Fruit fly (Drosophila melanogaster) whole organism, adult: ENCODE results near the gene Fie.
A peak's percentile ranks its signal among the peaks of the same experiment; 100 is the strongest.

Source experiments
- CG11617 ChIP-seq: fragments of 200-800 bp; sonication (Bioruptor generic); optimal IDR thresholded peaks from 2 replicates; lab custom pipeline; 2017; ENCODE audit warnings: mild to moderate bottlenecking, missing biosample characterization, missing genetic modification reagents, missing genetic modification characterization
- CG12768 ChIP-seq: fragments of 200-800 bp; sonication (Bioruptor generic); optimal IDR thresholded peaks from 2 replicates; lab custom pipeline; 2017; ENCODE audit warnings: missing biosample characterization, missing genetic modification characterization, mild to moderate bottlenecking, moderate library complexity, missing genetic modification reagents
- CG14711 ChIP-seq: fragments of 200-800 bp; sonication (Bioruptor generic); optimal IDR thresholded peaks from 2 replicates; lab custom pipeline; 2018; ENCODE audit warnings: missing biosample characterization, mild to moderate bottlenecking, missing genetic modification characterization, moderate library complexity
- CG33017 ChIP-seq: fragments of 200-800 bp; sonication (Bioruptor generic); optimal IDR thresholded peaks from 2 replicates; lab custom pipeline; 2018; ENCODE audit warnings: missing biosample characterization, mild to moderate bottlenecking, missing genetic modification characterization, moderate library complexity
- Clk ChIP-seq: fragments of 200-800 bp; sonication (Bioruptor generic); optimal IDR thresholded peaks from 2 replicates; lab custom pipeline; 2017; ENCODE audit warnings: missing biosample characterization, missing genetic modification characterization
- Hr96 ChIP-seq: fragments of 200-800 bp; sonication (Bioruptor generic); optimal IDR thresholded peaks from 2 replicates; lab custom pipeline; 2016; ENCODE audit warnings: missing biosample characterization, missing genetic modification characterization
- cic ChIP-seq: fragments of 200-800 bp; sonication (Bioruptor generic); optimal IDR thresholded peaks from 2 replicates; lab custom pipeline; 2017; ENCODE audit warnings: missing biosample characterization, mild to moderate bottlenecking, missing genetic modification characterization, moderate library complexity
- kay ChIP-seq: fragments of 200-800 bp; sonication (Bioruptor generic); peaks from one replicate; lab custom pipeline; 2016; ENCODE audit warnings: missing biosample characterization, missing genetic modification characterization, borderline replicate concordance

DNA sequence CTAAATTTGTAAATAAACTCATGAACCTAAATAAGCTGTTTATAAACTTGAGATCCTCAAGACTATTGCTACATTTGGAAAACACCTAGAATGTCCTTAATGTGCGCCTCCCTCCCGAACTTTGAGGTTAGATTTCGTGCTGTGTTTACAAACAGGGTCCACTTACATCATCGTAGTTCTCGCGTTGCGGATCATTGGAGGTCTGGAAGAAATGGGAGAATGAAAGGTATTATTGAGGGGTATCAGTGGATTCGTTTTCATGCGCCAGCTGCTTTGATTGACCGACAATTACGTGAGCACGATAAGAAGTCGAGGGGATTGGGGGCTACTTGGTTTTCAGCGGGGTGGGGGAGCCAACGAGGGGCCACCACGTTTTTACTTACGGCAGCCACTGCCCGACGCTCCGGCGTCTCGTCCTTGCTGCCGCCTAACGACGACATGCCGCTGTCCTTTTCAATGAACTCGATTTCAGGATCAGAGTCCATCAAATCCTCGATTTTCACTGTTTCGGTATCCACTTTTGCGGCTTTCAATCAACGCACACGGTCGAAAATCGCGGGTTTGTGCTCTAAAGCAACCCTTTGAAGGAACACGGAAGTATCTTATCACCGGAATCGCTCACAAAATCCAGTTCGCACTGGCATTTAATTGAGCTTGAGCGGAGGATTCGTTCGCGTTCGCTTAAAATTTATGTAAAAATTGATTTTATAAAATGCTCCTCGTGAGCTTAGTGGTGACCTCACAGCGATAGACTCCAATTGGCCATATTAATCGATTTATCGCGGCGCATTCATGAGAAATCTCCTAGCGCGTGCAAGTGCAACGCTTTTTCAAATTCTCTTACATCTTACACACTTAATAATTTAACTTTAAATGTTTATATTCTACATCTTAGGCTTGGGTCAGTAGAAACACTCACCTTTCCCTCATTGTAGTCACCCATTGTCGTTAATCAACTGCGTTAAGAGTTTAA lies 16.8 kb downstream of the Fie start:
- TF ChIP-seq CG14711 (no peak), kay (GFP tag; lab: Kevin White, UChicago) (no peak), CG33017 (tag; lab: Kevin White, UChicago) (no peak), CG12768 (GFP tag; lab: Kevin White, UChicago) (peak; percentile 1), Clk (GFP tag; lab: Kevin White, UChicago) (no peak), cic (no peak), CG11617 (GFP tag; lab: Kevin White, UChicago) (no peak), Hr96 (GFP tag; lab: Kevin White, UChicago) (no peak)
